Worm (Caenorhabditis elegans): ENCODE results near the gene best-19.

The best-19 gene

DNA sequence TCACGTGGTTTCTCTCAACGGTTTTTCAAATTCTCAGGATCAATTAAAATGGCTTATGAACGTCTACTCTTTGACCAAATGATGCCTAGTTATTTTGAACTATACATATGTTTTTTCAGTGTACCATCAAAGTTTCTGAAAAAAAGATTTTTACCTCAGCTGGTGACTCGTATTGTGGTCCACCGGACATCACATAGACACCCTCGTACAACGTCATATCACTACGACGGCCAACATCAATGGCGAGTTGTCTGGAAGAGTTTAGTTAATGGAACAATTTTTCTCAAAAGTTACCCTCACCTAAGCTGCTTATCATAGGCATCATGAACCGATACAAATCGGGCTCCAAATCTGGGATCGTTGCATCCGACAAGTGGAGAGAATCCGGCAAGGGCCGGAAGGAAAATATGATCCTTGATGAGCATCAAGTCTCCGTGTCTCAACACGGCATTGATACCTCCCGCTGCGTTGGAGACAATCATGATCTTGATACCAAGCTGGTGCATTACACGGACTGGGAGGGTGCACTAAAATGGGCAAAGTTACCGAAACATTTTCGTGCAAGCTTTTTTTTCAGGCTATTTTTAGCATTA is 9.8 kb downstream of the best-19 start:
- TF ChIP-seq pqm-1 (tag; optimal IDR thresholded peaks at IDR 0.05) (peak; percentile 15), zag-1 (tag; optimal IDR thresholded peaks at IDR 0.05) (no peak), pha-4 (tag; optimal IDR thresholded peaks at IDR 0.05) (no peak), jun-1 (tag; optimal IDR thresholded peaks at IDR 0.05) (peak; percentile 4), ama-1 (optimal IDR thresholded peaks at IDR 0.05) (no peak)

DNA sequence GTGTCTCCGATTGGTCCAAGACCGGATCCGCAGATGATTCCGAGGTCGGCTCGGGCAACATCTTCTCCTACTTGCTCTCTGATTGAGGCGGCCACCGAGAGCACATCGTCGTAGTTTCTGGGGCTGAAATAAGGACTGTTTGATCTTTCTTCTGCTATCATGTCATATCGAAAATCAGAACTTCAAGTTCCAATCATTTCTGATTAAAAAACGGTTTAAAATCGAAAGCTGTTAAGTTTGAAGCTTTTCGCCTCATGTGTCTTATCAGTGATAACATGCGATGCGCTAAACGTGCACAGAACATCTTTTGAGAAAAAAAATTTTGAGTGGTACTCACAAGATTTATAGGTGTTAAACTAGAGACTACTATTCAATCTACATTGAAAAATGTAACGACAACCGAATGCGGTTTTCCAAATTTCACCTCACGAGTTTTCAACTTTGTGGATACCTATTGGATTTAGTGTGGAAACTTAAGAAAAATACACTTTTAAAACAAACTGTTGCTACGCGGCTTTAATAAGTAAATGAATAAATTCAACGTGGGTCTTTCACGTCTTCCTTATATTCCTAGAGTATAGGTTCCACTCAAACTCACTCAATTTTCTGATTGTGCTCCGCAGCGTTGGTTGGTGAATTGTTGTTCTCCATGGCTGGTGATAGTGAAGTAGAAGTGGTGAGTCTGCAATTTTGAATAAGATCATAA is 10.7 kb downstream of the best-19 start:
- no peak for TF ChIP-seq ama-1 (optimal IDR thresholded peaks at IDR 0.05)
- TF ChIP-seq elt-2 (tag; optimal IDR thresholded peaks at IDR 0.05), result peak; percentile 54
- TF ChIP-seq pqm-1 (tag; optimal IDR thresholded peaks at IDR 0.05), result peak; percentile 8

DNA sequence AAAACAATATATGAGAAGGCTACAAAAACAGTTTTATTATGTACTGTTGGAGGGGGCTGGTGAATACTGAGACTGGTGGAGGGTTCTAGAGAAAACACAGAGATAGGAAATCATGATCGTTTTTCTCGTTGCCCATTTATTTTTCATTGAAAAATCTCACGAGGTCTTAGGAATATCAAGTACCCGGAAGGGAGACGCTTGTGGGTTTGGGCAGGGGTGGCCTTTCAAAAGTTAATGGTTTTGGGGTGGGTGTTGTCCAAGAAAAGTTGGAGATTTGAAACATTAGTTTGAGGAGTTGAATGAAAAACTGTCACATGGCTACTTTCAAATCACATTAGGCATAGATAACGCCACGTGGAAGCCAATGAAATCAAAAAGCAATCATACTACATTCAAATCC is 11.3 kb downstream of the best-19 start:
- TF ChIP-seq ama-1 (optimal IDR thresholded peaks at IDR 0.05), result peak; percentile 27
- no peak for TF ChIP-seq nhr-11 (tag; optimal IDR thresholded peaks at IDR 0.05)
- TF ChIP-seq jun-1 (tag; optimal IDR thresholded peaks at IDR 0.05), result peak; percentile 38
- TF ChIP-seq elt-3 (tag; optimal IDR thresholded peaks at IDR 0.05), result no peak
- peak; percentile 8 for TF ChIP-seq nhr-43 (tag; optimal IDR thresholded peaks at IDR 0.05; ENCODE audit: poor library complexity, severe bottlenecking)
- TF ChIP-seq ztf-4 (tag; optimal IDR thresholded peaks at IDR 0.05), result no peak
- no peak for TF ChIP-seq ceh-9 (tag; optimal IDR thresholded peaks at IDR 0.05)
- peak; percentile 15 for TF ChIP-seq pha-4 (tag; optimal IDR thresholded peaks at IDR 0.05)
- TF ChIP-seq nfya-1 (tag; optimal IDR thresholded peaks at IDR 0.05; ENCODE audit: insufficient read depth), result peak; percentile 13

DNA sequence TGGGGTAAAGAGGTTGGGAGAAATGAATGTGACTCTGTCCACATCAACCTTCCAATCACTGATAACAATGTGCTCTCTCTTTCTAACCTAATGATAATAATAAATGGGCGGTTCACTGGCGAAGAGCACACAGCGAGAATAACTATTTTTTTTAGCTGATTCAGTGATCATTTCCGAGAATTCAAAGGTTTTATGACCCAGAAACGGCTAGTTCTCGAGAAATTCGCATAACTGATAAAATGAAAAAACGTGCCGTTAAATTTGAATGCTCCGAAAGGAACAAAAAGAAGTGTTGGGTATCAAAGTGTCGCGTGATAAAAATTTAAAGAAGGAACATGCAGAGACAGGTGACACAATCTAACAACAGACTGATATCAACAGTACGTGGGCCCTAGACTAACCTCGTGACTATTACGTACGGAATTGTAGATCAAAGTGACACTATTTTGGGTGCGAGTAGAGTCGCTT is 12.3 kb downstream of the best-19 start:
- TF ChIP-seq mdl-1 (tag; optimal IDR thresholded peaks at IDR 0.05), result no peak
- no peak for TF ChIP-seq nhr-43 (tag; optimal IDR thresholded peaks at IDR 0.05; ENCODE audit: poor library complexity, severe bottlenecking)
- TF ChIP-seq ceh-9 (tag; optimal IDR thresholded peaks at IDR 0.05), result no peak
- TF ChIP-seq skn-1 (tag; optimal IDR thresholded peaks at IDR 0.05), result peak; percentile 40
- no peak for TF ChIP-seq nhr-76 (tag; optimal IDR thresholded peaks at IDR 0.05)
- no peak for TF ChIP-seq nhr-25 (tag; optimal IDR thresholded peaks at IDR 0.05)
- no peak for TF ChIP-seq sea-2 (GFP tag; optimal IDR thresholded peaks at IDR 0.05)
- no peak for TF ChIP-seq snpc-4 (tag; optimal IDR thresholded peaks at IDR 0.05)
- no peak for TF ChIP-seq lin-39 (tag; optimal IDR thresholded peaks at IDR 0.05)
- no peak for TF ChIP-seq R02D3.7 (tag; optimal IDR thresholded peaks at IDR 0.05)
- TF ChIP-seq daf-12 (tag; optimal IDR thresholded peaks at IDR 0.05), result no peak
- TF ChIP-seq jun-1 (tag; optimal IDR thresholded peaks at IDR 0.05), result peak; percentile 70
- TF ChIP-seq nhr-237 (tag; optimal IDR thresholded peaks at IDR 0.05), result no peak
- peak; percentile 59 for TF ChIP-seq pha-4 (tag; optimal IDR thresholded peaks at IDR 0.05)
- no peak for TF ChIP-seq eor-1 (tag; optimal IDR thresholded peaks at IDR 0.05)
- TF ChIP-seq fos-1 (tag; optimal IDR thresholded peaks at IDR 0.05), result no peak
- no peak for TF ChIP-seq ceh-28 (tag; optimal IDR thresholded peaks at IDR 0.05)
- TF ChIP-seq hmg-11 (tag; optimal IDR thresholded peaks at IDR 0.05), result no peak
- TF ChIP-seq lin-15B (tag; optimal IDR thresholded peaks at IDR 0.05), result no peak
- no peak for TF ChIP-seq unc-39 (tag; optimal IDR thresholded peaks at IDR 0.05)
- TF ChIP-seq elt-1 (tag; optimal IDR thresholded peaks at IDR 0.05), result no peak
- TF ChIP-seq elt-3 (tag; optimal IDR thresholded peaks at IDR 0.05), result no peak
- peak; percentile 96 for TF ChIP-seq elt-2 (tag; optimal IDR thresholded peaks at IDR 0.05)
- no peak for TF ChIP-seq ztf-11 (tag; optimal IDR thresholded peaks at IDR 0.05)
- no peak for TF ChIP-seq ztf-4 (tag; optimal IDR thresholded peaks at IDR 0.05)
- TF ChIP-seq unc-62 (GFP tag; optimal IDR thresholded peaks at IDR 0.05), result no peak
- TF ChIP-seq nhr-77 (tag; optimal IDR thresholded peaks at IDR 0.05), result no peak
- peak; percentile 79 for TF ChIP-seq pqm-1 (tag; optimal IDR thresholded peaks at IDR 0.05)
- TF ChIP-seq fkh-2 (tag; optimal IDR thresholded peaks at IDR 0.05), result no peak
- no peak for TF ChIP-seq fkh-10 (GFP tag; optimal IDR thresholded peaks at IDR 0.05)
